Worm (Caenorhabditis elegans): ENCODE measurements around the gene R03G5.6.

Gene R03G5.6

DNA sequence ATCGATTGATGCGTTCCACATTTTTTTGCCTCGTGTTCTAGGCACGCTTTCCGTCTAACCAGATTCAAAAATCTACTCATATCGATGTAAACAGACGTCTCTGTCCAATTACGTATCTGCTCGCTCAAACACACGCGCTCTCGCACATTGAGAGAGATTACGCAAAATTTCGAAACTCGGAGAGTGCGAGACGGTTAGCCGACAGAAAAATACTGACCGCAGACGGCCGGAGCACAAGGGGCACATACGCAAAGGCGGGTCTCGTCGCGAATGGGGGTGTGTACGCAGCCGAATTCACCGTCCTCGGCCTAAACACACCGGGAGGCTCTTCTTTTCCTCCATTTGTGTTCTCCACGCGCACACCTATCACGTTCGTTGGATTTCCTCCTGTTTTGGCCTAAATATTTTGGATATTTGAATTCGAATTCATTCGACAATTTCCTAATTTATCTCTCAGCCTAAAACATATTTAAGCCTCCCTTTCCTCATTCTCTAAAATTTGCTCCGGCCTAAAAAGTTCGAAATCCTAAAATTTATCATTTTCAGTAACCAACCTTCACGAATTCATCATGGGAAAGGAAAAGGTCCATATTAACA is 6.5 kb upstream of the R03G5.6 start, which contains the start of gene eef-1A.2 (continued):
- peak; percentile 87 for TF ChIP-seq nhr-6 (tag; optimal IDR thresholded peaks at IDR 0.05)
- TF ChIP-seq nhr-42 (GFP tag; IDR thresholded peaks at IDR 0.05) = peak; percentile 83; the same call in 1 of the 2 replicates
- TF ChIP-seq ceh-62 (tag; optimal IDR thresholded peaks at IDR 0.05) = no peak
- TF ChIP-seq skn-1 (tag; optimal IDR thresholded peaks at IDR 0.05) = peak; percentile 38
- TF ChIP-seq mxl-2 (GFP tag; conservative IDR thresholded peaks at IDR 0.05) = 0 out of 2 replicates have a peak, but pooled peaks have one; percentile 44
- TF ChIP-seq zag-1 (tag; optimal IDR thresholded peaks at IDR 0.05) = no peak
- TF ChIP-seq snpc-4 (tag; optimal IDR thresholded peaks at IDR 0.05) = no peak
- TF ChIP-seq nhr-41 (GFP tag; IDR thresholded peaks at IDR 0.05) = peak; percentile 67; the same call in 1 of the 2 replicates
- TF ChIP-seq daf-16 (GFP tag; optimal IDR thresholded peaks at IDR 0.05) = peak; percentile 42 to 69
- TF ChIP-seq daf-16 (tag; optimal IDR thresholded peaks at IDR 0.05) = peak; percentile 97
- TF ChIP-seq lim-7 (GFP tag; IDR thresholded peaks at IDR 0.05) = peak; percentile 65; the same call in 1 of the 2 replicates
- peak; percentile 40 to 97 for TF ChIP-seq hif-1 (tag; optimal IDR thresholded peaks at IDR 0.05)
- peak in 1 of 2 experiments; percentile 100 for TF ChIP-seq unc-62 (GFP tag; optimal IDR thresholded peaks at IDR 0.05 in 1 of 2)
- TF ChIP-seq unc-62 (tag; optimal IDR thresholded peaks at IDR 0.05) = no peak
- TF ChIP-seq fkh-10 (GFP tag; optimal IDR thresholded peaks at IDR 0.05) = peak; percentile 99
- no peak for TF ChIP-seq fos-1 (tag; optimal IDR thresholded peaks at IDR 0.05)
- no peak for TF ChIP-seq daf-12 (tag; optimal IDR thresholded peaks at IDR 0.05)
- peak; percentile 97 for TF ChIP-seq ztf-7 (tag; optimal IDR thresholded peaks at IDR 0.05)
- TF ChIP-seq lin-39 (tag; optimal IDR thresholded peaks at IDR 0.05) = no peak
- TF ChIP-seq F49E8.2 (tag; optimal IDR thresholded peaks at IDR 0.05; ENCODE audit: borderline replicate concordance) = no peak
- no peak for TF ChIP-seq daf-19 (GFP tag; conservative IDR thresholded peaks at IDR 0.05)
- TF ChIP-seq nhr-28 (tag; optimal IDR thresholded peaks at IDR 0.05) = peak; percentile 93
- peak; percentile 78 for TF ChIP-seq nhr-102 (tag; optimal IDR thresholded peaks at IDR 0.05)
- TF ChIP-seq egl-43 (GFP tag; IDR thresholded peaks at IDR 0.05) = peak; percentile 87
- TF ChIP-seq zip-2 (tag; optimal IDR thresholded peaks at IDR 0.05) = peak; percentile 100
- peak; percentile 71 for TF ChIP-seq dmd-9 (GFP tag; IDR thresholded peaks at IDR 0.05)
- TF ChIP-seq D1046.2 (GFP tag; IDR thresholded peaks at IDR 0.05) = 0 out of 2 replicates have a peak, but pooled peaks have one; percentile 63
- TF ChIP-seq hmg-1.1 (GFP tag; IDR thresholded peaks at IDR 0.05) = peak; percentile 96

DNA sequence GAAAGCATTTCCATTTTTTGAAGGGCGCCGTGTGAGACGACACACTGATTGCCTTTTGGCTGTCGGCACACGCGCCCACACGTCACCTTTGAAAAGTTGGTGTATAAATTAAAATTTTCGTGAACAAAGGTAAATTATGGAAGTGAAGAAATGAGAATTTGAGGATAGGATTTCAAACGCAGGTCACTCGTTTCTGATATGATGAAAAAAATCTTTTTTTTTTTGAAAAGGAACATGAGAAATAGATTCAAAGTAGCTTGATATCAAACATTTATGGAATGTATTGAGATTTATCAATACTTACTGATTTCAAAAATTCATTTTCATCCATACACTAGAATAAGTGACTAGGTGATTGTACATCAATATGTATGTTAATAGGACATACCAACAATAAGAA is 831 bp upstream of the R03G5.6 start:
- TF ChIP-seq hif-1 (tag; optimal IDR thresholded peaks at IDR 0.05) (no peak), nhr-42 (GFP tag; IDR thresholded peaks at IDR 0.05) (no peak), pqm-1 (tag; optimal IDR thresholded peaks at IDR 0.05) (no peak), daf-8 (GFP tag; IDR thresholded peaks at IDR 0.05) (no peak), dmd-6 (GFP tag; IDR thresholded peaks at IDR 0.05) (no peak), mxl-3 (GFP tag; optimal IDR thresholded peaks at IDR 0.05) (no peak), lin-38 (GFP tag; IDR thresholded peaks at IDR 0.05) (no peak), aha-1 (tag) (peak; percentile 91), daf-19 (GFP tag; conservative IDR thresholded peaks at IDR 0.05) (no peak), unc-62 (GFP tag; optimal IDR thresholded peaks at IDR 0.05 in 1 of 2) (peak in 1 of 2 experiments; percentile 75), unc-62 (tag; optimal IDR thresholded peaks at IDR 0.05) (no peak)

DNA sequence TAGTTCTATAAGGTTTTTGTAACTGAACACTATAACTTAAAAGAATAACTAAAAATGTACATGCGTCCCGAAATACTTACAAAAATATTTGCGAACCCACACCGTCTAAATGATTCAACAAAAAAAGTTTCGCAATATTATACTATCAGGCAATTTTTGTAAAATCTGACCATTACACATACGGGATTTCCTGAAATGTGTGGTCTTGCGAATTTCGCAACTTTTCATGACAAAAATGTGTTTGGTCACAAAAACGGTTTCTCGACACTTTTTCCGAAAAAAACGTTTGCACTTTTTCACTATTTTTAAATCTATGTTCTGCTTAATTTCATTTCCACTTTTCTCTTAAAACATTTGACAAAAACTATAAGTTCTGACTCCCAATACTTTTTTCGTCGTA is 1.5 kb downstream of the R03G5.6 start:
- TF ChIP-seq lin-38 (GFP tag; IDR thresholded peaks at IDR 0.05) (no peak), aha-1 (tag) (peak; percentile 65)

DNA sequence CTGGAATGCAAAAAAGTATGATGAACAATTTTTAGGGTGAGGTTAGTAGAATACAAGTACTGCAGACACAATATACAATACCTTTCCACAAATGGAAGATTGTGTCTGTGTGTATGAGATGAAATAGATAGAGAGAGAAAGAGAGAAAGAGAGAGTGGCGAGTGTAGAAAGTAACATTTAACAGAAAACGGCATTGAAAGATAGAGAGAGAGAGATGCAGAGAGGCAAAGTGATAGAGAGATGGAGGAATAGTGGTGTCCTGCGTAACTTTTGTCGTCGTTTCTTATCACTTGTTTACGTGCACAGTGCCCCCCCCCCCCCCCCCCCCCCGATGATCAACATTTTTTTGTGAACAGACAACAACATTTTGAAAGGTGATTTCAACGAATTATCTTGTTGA is 2.0 kb downstream of the R03G5.6 start:
- no peak for TF ChIP-seq sdz-12 (GFP tag; optimal IDR thresholded peaks at IDR 0.05)
- peak; percentile 83 for TF ChIP-seq dve-1 (tag; optimal IDR thresholded peaks at IDR 0.05; ENCODE audit: insufficient read depth)
- peak in 1 of 2 experiments; percentile 75 for TF ChIP-seq unc-62 (GFP tag; optimal IDR thresholded peaks at IDR 0.05 in 1 of 2)
- no peak for TF ChIP-seq unc-62 (tag; optimal IDR thresholded peaks at IDR 0.05)
- TF ChIP-seq dpl-1 (GFP tag; optimal IDR thresholded peaks at IDR 0.05) = no peak
- TF ChIP-seq nhr-48 (tag; optimal IDR thresholded peaks at IDR 0.05) = peak; percentile 44
- TF ChIP-seq daf-8 (GFP tag; IDR thresholded peaks at IDR 0.05) = no peak
- TF ChIP-seq fkh-10 (GFP tag; optimal IDR thresholded peaks at IDR 0.05) = no peak
- TF ChIP-seq lsy-2 (tag; optimal IDR thresholded peaks at IDR 0.05) = peak in 1 of 2 experiments; percentile 56
- peak; percentile 65 for TF ChIP-seq nhr-6 (tag; optimal IDR thresholded peaks at IDR 0.05)
- TF ChIP-seq dmd-6 (GFP tag; IDR thresholded peaks at IDR 0.05) = peak; percentile 76
- TF ChIP-seq hlh-11 (tag; optimal IDR thresholded peaks at IDR 0.05) = peak; percentile 86
- peak; percentile 50 for TF ChIP-seq pqm-1 (tag; optimal IDR thresholded peaks at IDR 0.05)
- TF ChIP-seq ztf-7 (tag; optimal IDR thresholded peaks at IDR 0.05) = peak; percentile 21
- no peak for TF ChIP-seq lin-39 (tag; optimal IDR thresholded peaks at IDR 0.05)
- no peak for TF ChIP-seq madf-9 (GFP tag; conservative IDR thresholded peaks at IDR 0.05)
- 0 out of 2 replicates have a peak, but pooled peaks have one; percentile 50 for TF ChIP-seq tra-1 (GFP tag; IDR thresholded peaks at IDR 0.05)
- TF ChIP-seq lin-29 (GFP tag; IDR thresholded peaks at IDR 0.05) = no peak
- peak; percentile 56 for TF ChIP-seq hmg-1.1 (GFP tag; IDR thresholded peaks at IDR 0.05)
- no peak for TF ChIP-seq Y5F2A.4 (GFP tag; optimal IDR thresholded peaks at IDR 0.05)
- peak; percentile 22 for TF ChIP-seq mxl-3 (GFP tag; optimal IDR thresholded peaks at IDR 0.05)
- TF ChIP-seq hif-1 (tag; optimal IDR thresholded peaks at IDR 0.05) = peak in 1 of 2 experiments; percentile 26

Data from whole organism, L4 larva.